Fruit fly (Drosophila melanogaster) whole organism, embryonic: ENCODE measurements around the gene CG15461.
A peak's percentile ranks its signal among the peaks of the same experiment; 100 is the strongest.

ENCODE experiments used
- Aef1 ChIP-seq: fragments of 200-800 bp; sonication (Bioruptor generic); IDR thresholded peaks from 3 replicates; pipeline ENCODE4 v1.3.6; 2022; ENCODE audit warnings: missing biosample characterization, missing genetic modification characterization
- CG10147 ChIP-seq: fragments of 200-800 bp; sonication (Bioruptor generic); optimal IDR thresholded peaks from 2 replicates; lab custom pipeline; 2019; ENCODE audit warnings: missing biosample characterization, mild to moderate bottlenecking, missing genetic modification characterization, moderate library complexity
- CG10959 ChIP-seq: fragments of 200-800 bp; sonication (Bioruptor generic); IDR thresholded peaks from 2 replicates; pipeline ENCODE4 v1.3.6; 2022; ENCODE audit warnings: missing biosample characterization, missing genetic modification characterization
- CG10979 ChIP-seq: fragments of 200-800 bp; sonication (Bioruptor generic); optimal IDR thresholded peaks from 2 replicates; lab custom pipeline; 2018; ENCODE audit warnings: missing biosample characterization, mild to moderate bottlenecking, missing genetic modification characterization, moderate library complexity
- CG11085 ChIP-seq: fragments of 200-800 bp; sonication (Bioruptor generic); IDR thresholded peaks from 2 replicates; pipeline ENCODE4 v1.3.6; 2022; ENCODE audit warnings: missing biosample characterization, missing genetic modification characterization
- CG11398 ChIP-seq: fragments of 200-800 bp; sonication (Bioruptor generic); optimal IDR thresholded peaks from 2 replicates; lab custom pipeline; 2016; ENCODE audit warnings: missing biosample characterization, missing genetic modification characterization
- CG11696 ChIP-seq: fragments of 200-800 bp; sonication (Bioruptor generic); IDR thresholded peaks from 2 replicates; pipeline ENCODE4 v1.3.6; 2022; ENCODE audit warnings: missing biosample characterization, missing genetic modification characterization
- CG14014 ChIP-seq: fragments of 200-800 bp; sonication (Bioruptor generic); IDR thresholded peaks from 2 replicates; pipeline ENCODE4 v1.3.6; 2022; ENCODE audit warnings: missing biosample characterization, missing genetic modification characterization
- CG14050 ChIP-seq: fragments of 200-800 bp; sonication (Bioruptor generic); IDR thresholded peaks from 3 replicates; pipeline ENCODE4 v1.3.6; 2022; ENCODE audit warnings: missing biosample characterization, missing genetic modification characterization
- CG14441 ChIP-seq: fragments of 200-800 bp; sonication (Bioruptor generic); IDR thresholded peaks from 2 replicates; pipeline ENCODE4 v1.3.6; 2022; ENCODE audit warnings: missing biosample characterization, missing genetic modification characterization
- CG1529 ChIP-seq: fragments of 200-800 bp; sonication (Bioruptor generic); optimal IDR thresholded peaks from 3 replicates; lab custom pipeline; 2018; ENCODE audit warnings: missing biosample characterization, missing genetic modification characterization
- CG16815 ChIP-seq: fragments of 200-800 bp; sonication (Bioruptor generic); optimal IDR thresholded peaks from 3 replicates; lab custom pipeline; 2017; ENCODE audit warnings: missing biosample characterization, mild to moderate bottlenecking, missing genetic modification characterization
- CG17186 ChIP-seq: fragments of 200-800 bp; sonication (Bioruptor generic); optimal IDR thresholded peaks from 3 replicates; lab custom pipeline; 2017; ENCODE audit warnings: missing biosample characterization, missing genetic modification reagents, missing genetic modification characterization
- CG18011 ChIP-seq: fragments of 200-800 bp; sonication (Bioruptor generic); optimal IDR thresholded peaks from 2 replicates; lab custom pipeline; 2017; ENCODE audit warnings: missing biosample characterization, missing genetic modification characterization, mild to moderate bottlenecking, moderate library complexity, missing genotype
- CG2116 ChIP-seq: fragments of 200-800 bp; sonication (Bioruptor generic); optimal IDR thresholded peaks from 3 replicates; lab custom pipeline; 2018; ENCODE audit warnings: missing biosample characterization, mild to moderate bottlenecking, missing genetic modification characterization
- CG34376 ChIP-seq: fragments of 200-800 bp; sonication (Bioruptor generic); optimal IDR thresholded peaks from 2 replicates; lab custom pipeline; 2018; ENCODE audit warnings: missing biosample characterization, mild to moderate bottlenecking, missing genetic modification characterization
- CG34422 ChIP-seq: fragments of 200-800 bp; sonication (Bioruptor generic); IDR thresholded peaks from 3 replicates; pipeline ENCODE4 v1.3.6; 2022; ENCODE audit warnings: missing biosample characterization, missing genetic modification characterization
- CG3726 ChIP-seq: fragments of 200-800 bp; sonication (Bioruptor generic); IDR thresholded peaks from 3 replicates; pipeline ENCODE4, ENCODE4 v1.3.6; 2022; ENCODE audit warnings: missing biosample characterization, missing genetic modification characterization
- CG4854 ChIP-seq: fragments of 200-800 bp; sonication (Bioruptor generic); optimal IDR thresholded peaks from 2 replicates; lab custom pipeline; 2016; ENCODE audit warnings: missing biosample characterization, missing genetic modification characterization, inconsistent platforms
- CG6654 ChIP-seq: fragments of 200-800 bp; sonication (Bioruptor generic); optimal IDR thresholded peaks from 2 replicates; lab custom pipeline; 2017; ENCODE audit warnings: missing biosample characterization, mild to moderate bottlenecking, missing genetic modification characterization
- CG6689 ChIP-seq: fragments of 200-800 bp; sonication (Bioruptor generic); IDR thresholded peaks from 2 replicates; pipeline ENCODE4 v1.3.6; 2022; ENCODE audit warnings: missing biosample characterization, missing genetic modification characterization
- CG7357 ChIP-seq: fragments of 200-800 bp; sonication (Bioruptor generic); IDR thresholded peaks from 3 replicates; pipeline ENCODE4 v1.3.6; 2022; ENCODE audit warnings: missing biosample characterization, missing genetic modification characterization
- CG8281 ChIP-seq: fragments of 200-800 bp; sonication (Bioruptor generic); optimal IDR thresholded peaks from 2 replicates; lab custom pipeline; 2018; ENCODE audit warnings: missing biosample characterization, mild to moderate bottlenecking, missing genetic modification characterization, moderate library complexity
- CG8944 ChIP-seq: fragments of 200-800 bp; sonication (Bioruptor generic); optimal IDR thresholded peaks from 3 replicates; lab custom pipeline; 2016; ENCODE audit warnings: missing biosample characterization, missing genetic modification characterization
- Dad ChIP-seq: fragments of 200-800 bp; sonication (Bioruptor generic); optimal IDR thresholded peaks from 3 replicates; lab custom pipeline; 2016; ENCODE audit warnings: missing biosample characterization, missing genetic modification characterization
- Deaf1 ChIP-seq: fragments of 200-800 bp; optimal IDR thresholded peaks from 3 replicates; lab custom pipeline; 2019; ENCODE audit warnings: missing biosample characterization, mild to moderate bottlenecking, missing genetic modification characterization, moderate library complexity
- Doc3 ChIP-seq: fragments of 200-800 bp; sonication (Bioruptor generic); IDR thresholded peaks from 3 replicates; pipeline ENCODE4 v1.3.6; 2022; ENCODE audit warnings: missing biosample characterization, missing genetic modification characterization; ENCODE audit not compliant: partially characterized antibody
- E2f1 ChIP-seq: fragments of 200-800 bp; sonication (Bioruptor generic); IDR thresholded peaks from 2 replicates; pipeline ENCODE4 v1.3.6; 2022; ENCODE audit warnings: missing biosample characterization, missing genetic modification characterization
- HLH3B ChIP-seq: fragments of 200-800 bp; sonication (Bioruptor generic); IDR thresholded peaks from 2 replicates; pipeline ENCODE4 v1.3.6; 2022; ENCODE audit warnings: missing biosample characterization, missing genetic modification characterization
- HLH4C ChIP-seq: fragments of 200-800 bp; sonication (Bioruptor generic); IDR thresholded peaks from 3 replicates; pipeline ENCODE4 v1.3.6; 2022; ENCODE audit warnings: missing biosample characterization, missing genetic modification characterization; ENCODE audit not compliant: partially characterized antibody
- Hmr ChIP-seq: fragments of 200-800 bp; sonication (Bioruptor generic); optimal IDR thresholded peaks from 3 replicates; lab custom pipeline; 2017; ENCODE audit warnings: mild to moderate bottlenecking, missing biosample characterization, missing genetic modification reagents, missing genetic modification characterization
- Hr39 ChIP-seq: fragments of >200 bp; optimal IDR thresholded peaks from 2 replicates; lab custom pipeline; 2017
- Jarid2 ChIP-seq: fragments of 200-800 bp; sonication (Bioruptor generic); optimal IDR thresholded peaks from 3 replicates; lab custom pipeline; 2017; ENCODE audit warnings: mild to moderate bottlenecking, missing biosample characterization, missing genetic modification reagents, missing genetic modification characterization
- Neu2 ChIP-seq: fragments of 200-800 bp; sonication (Bioruptor generic); optimal IDR thresholded peaks from 3 replicates; lab custom pipeline; 2016; ENCODE audit warnings: missing biosample characterization, missing genetic modification characterization, borderline replicate concordance
- bowl ChIP-seq: fragments of 200-800 bp; sonication (Bioruptor generic); IDR thresholded peaks from 2 replicates; pipeline ENCODE4 v1.3.6; 2022; ENCODE audit warnings: missing biosample characterization, missing genetic modification characterization
- cas ChIP-seq: fragments of 200-800 bp; sonication (Bioruptor generic); IDR thresholded peaks from 2 replicates; pipeline ENCODE4 v1.3.6; 2022; ENCODE audit warnings: missing biosample characterization, missing genetic modification characterization
- chinmo ChIP-seq: fragments of 200-800 bp; sonication (Bioruptor generic); IDR thresholded peaks from 4 replicates; pipeline ENCODE4 v1.3.6; 2022; ENCODE audit warnings: missing biosample characterization, missing genetic modification characterization; ENCODE audit not compliant: partially characterized antibody
- ci ChIP-seq: fragments of 200-800 bp; sonication (Bioruptor generic); IDR thresholded peaks from 3 replicates; pipeline ENCODE4 v1.3.6; 2022; ENCODE audit warnings: missing biosample characterization, missing genetic modification characterization
- corto ChIP-seq: fragments of 200-800 bp; sonication (Bioruptor generic); optimal IDR thresholded peaks from 2 replicates; lab custom pipeline; 2016; ENCODE audit warnings: missing biosample characterization, mild to moderate bottlenecking, missing genetic modification characterization, moderate library complexity
- danr ChIP-seq: fragments of 200-800 bp; sonication (Bioruptor generic); IDR thresholded peaks from 2 replicates; pipeline ENCODE4 v1.3.6; 2022; ENCODE audit warnings: missing biosample characterization, missing genetic modification characterization
- fd96Cb ChIP-seq: fragments of 200-800 bp; sonication (Bioruptor generic); optimal IDR thresholded peaks from 2 replicates; lab custom pipeline; 2018; ENCODE audit warnings: missing biosample characterization, mild to moderate bottlenecking, missing genetic modification characterization, moderate library complexity
- jing ChIP-seq: fragments of 200-800 bp; sonication (Bioruptor generic); optimal IDR thresholded peaks from 2 replicates; lab custom pipeline; 2018; ENCODE audit warnings: missing biosample characterization, mild to moderate bottlenecking, missing genetic modification characterization
- ken ChIP-seq: fragments of 200-800 bp; sonication (Bioruptor generic); IDR thresholded peaks from 3 replicates; pipeline ENCODE4 v1.3.6; 2022; ENCODE audit warnings: missing biosample characterization, missing genetic modification characterization
- knrl ChIP-seq: fragments of 200-800 bp; sonication (Bioruptor generic); IDR thresholded peaks from 3 replicates; pipeline ENCODE4 v1.3.6; 2022; ENCODE audit warnings: missing biosample characterization, missing genetic modification characterization; ENCODE audit not compliant: partially characterized antibody
- lola ChIP-seq, 3 experiments: fragments of >200 bp in 2 of 3; fragments of 200-800 bp in 1 of 3; sonication (Bioruptor generic) in 1 of 3; optimal IDR thresholded peaks; 2 replicates each; lab custom pipeline; 2017 to 2019; ENCODE audit warnings: missing biosample characterization in 3 of 3, missing genetic modification characterization in 3 of 3, mild to moderate bottlenecking in 1 of 3, moderate library complexity in 1 of 3
- luna ChIP-seq: fragments of 200-800 bp; sonication (Bioruptor generic); optimal IDR thresholded peaks from 2 replicates; lab custom pipeline; 2016; ENCODE audit warnings: missing biosample characterization, missing genetic modification characterization
- pfk ChIP-seq: fragments of 200-800 bp; sonication (Bioruptor generic); optimal IDR thresholded peaks from 2 replicates; lab custom pipeline; 2018; ENCODE audit warnings: missing biosample characterization, mild to moderate bottlenecking, missing genetic modification characterization, moderate library complexity
- sens-2 ChIP-seq: fragments of 200-800 bp; sonication (Bioruptor generic); IDR thresholded peaks from 2 replicates; pipeline ENCODE4 v1.3.6; 2022; ENCODE audit warnings: missing biosample characterization, missing genetic modification characterization
- seq ChIP-seq: fragments of 200-800 bp; sonication (Bioruptor generic); IDR thresholded peaks from 2 replicates; pipeline ENCODE4 v1.3.6; 2022; ENCODE audit warnings: missing biosample characterization, missing genetic modification characterization
- wdn ChIP-seq: fragments of 200-800 bp; sonication (Bioruptor generic); IDR thresholded peaks from 2 replicates; pipeline ENCODE4 v1.3.6; 2022; ENCODE audit warnings: missing biosample characterization, missing genetic modification characterization
- wor ChIP-seq: fragments of 200-800 bp; sonication (Bioruptor generic); IDR thresholded peaks from 2 replicates; pipeline ENCODE4 v1.3.6; 2022; ENCODE audit warnings: missing biosample characterization, missing genetic modification characterization

Gene CG15461

DNA sequence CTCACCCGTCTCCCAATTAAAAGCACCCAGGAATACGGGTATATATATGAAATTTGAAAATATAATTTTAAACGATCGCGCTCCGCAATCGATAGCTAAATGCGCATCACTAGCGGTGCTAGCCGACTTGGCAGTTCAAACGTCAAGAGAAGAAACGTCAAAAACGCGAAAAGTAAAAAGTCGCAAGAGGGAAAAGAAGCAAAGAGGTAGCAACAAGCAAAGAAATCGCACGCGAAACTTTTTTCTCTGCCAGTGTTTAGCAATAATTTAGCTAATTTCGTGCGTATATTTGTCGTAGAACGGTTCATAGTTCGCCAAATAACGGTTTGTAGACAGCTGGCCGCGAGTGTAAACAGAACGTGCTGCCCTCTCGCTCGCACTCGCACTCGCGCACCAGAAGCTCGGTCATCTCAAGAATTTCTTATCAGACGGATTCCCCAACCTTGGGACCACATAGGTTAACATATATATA, 25.4 kb downstream of the CG15461 start, which contains the start of gene CG1812 (continued):
- peak; percentile 73; the same call in 2 of the 3 replicates for TF ChIP-seq CG34422
- TF ChIP-seq HLH4C (GFP tag; lab: Robert Waterston, UW) = no peak
- TF ChIP-seq CG8281 (tag; lab: Kevin White, UChicago) = no peak
- TF ChIP-seq Deaf1 (tag; lab: Kevin White, UChicago) = no peak
- no peak for TF ChIP-seq CG10959 (GFP tag; lab: Robert Waterston, UW)
- no peak for TF ChIP-seq chinmo
- peak; percentile 22 for TF ChIP-seq CG18011 (GFP tag; lab: Kevin White, UChicago)
- no peak for TF ChIP-seq CG3726 (GFP tag; lab: Robert Waterston, UW)
- no peak; the same call in 2 of the 3 replicates for TF ChIP-seq CG14050 (GFP tag; lab: Robert Waterston, UW)
- TF ChIP-seq CG1529 (GFP tag; lab: Kevin White, UChicago) = no peak
- TF ChIP-seq CG2116 (GFP tag; lab: Kevin White, UChicago) = peak; percentile 13
- TF ChIP-seq CG6654 = no peak
- TF ChIP-seq wdn (GFP tag; lab: Robert Waterston, UW) = no peak
- peak; percentile 60; the same call in 2 of the 3 replicates for TF ChIP-seq ci (GFP tag; lab: Robert Waterston, UW)
- no peak for TF ChIP-seq CG17186 (GFP tag; lab: Kevin White, UChicago)
- no peak for TF ChIP-seq jing (GFP tag; lab: Kevin White, UChicago)
- TF ChIP-seq HLH3B (GFP tag; lab: Robert Waterston, UW) = peak; percentile 44
- peak; percentile 50 for TF ChIP-seq CG6689 (GFP tag; lab: Robert Waterston, UW)
- no peak for TF ChIP-seq danr (GFP tag; lab: Robert Waterston, UW)
- no peak for TF ChIP-seq Dad (GFP tag; lab: Kevin White, UChicago)
- TF ChIP-seq knrl (GFP tag; lab: Robert Waterston, UW) = no peak
- peak in 1 of 3 experiments; percentile 22 for TF ChIP-seq lola (GFP tag; optimal IDR thresholded peaks at IDR 0.05; lab: Kevin White, UChicago)
- peak; percentile 17 for TF ChIP-seq fd96Cb (tag; lab: Kevin White, UChicago)
- TF ChIP-seq CG11696 (GFP tag; lab: Robert Waterston, UW) = peak; percentile 98
- no peak for TF ChIP-seq Neu2
- TF ChIP-seq pfk (GFP tag; lab: Kevin White, UChicago) = no peak
- TF ChIP-seq luna (GFP tag; lab: Kevin White, UChicago) = no peak
- TF ChIP-seq CG7357 (GFP tag; lab: Robert Waterston, UW) = no peak
- TF ChIP-seq CG34376 = peak; percentile 36
- no peak for TF ChIP-seq wor (GFP tag; lab: Robert Waterston, UW)
- peak; percentile 26; the same call in 1 of the 3 replicates for TF ChIP-seq Aef1 (GFP tag; lab: Robert Waterston, UW)
- TF ChIP-seq Jarid2 = no peak
- TF ChIP-seq sens-2 = 0 out of 2 replicates have a peak, but pooled peaks have one; percentile 16
- TF ChIP-seq ken = peak; percentile 55; the same call in 1 of the 3 replicates
- TF ChIP-seq CG11398 (GFP tag; lab: Kevin White, UChicago) = no peak
- no peak for TF ChIP-seq cas
- 0 out of 2 replicates have a peak, but pooled peaks have one; percentile 49 for TF ChIP-seq E2f1 (GFP tag; lab: Robert Waterston, UW)
- peak; percentile 49 for TF ChIP-seq Hmr (GFP tag; lab: Kevin White, UChicago)
- TF ChIP-seq CG11085 (GFP tag; lab: Robert Waterston, UW) = no peak
- TF ChIP-seq CG16815 = no peak
- no peak for TF ChIP-seq CG4854 (GFP tag; lab: Kevin White, UChicago)
- TF ChIP-seq CG14441 = peak; percentile 60
- peak; percentile 26 for TF ChIP-seq CG8944 (GFP tag; lab: Kevin White, UChicago)
- TF ChIP-seq seq (GFP tag; lab: Robert Waterston, UW) = peak; percentile 50; the same call in 1 of the 2 replicates
- no peak for TF ChIP-seq Hr39 (lab: Kevin White, UChicago)
- TF ChIP-seq bowl (GFP tag; lab: Robert Waterston, UW) = no peak
- TF ChIP-seq CG14014 (GFP tag; lab: Robert Waterston, UW) = peak; percentile 50; the same call in 1 of the 2 replicates
- TF ChIP-seq Doc3 (GFP tag; lab: Robert Waterston, UW) = no peak
- TF ChIP-seq CG10979 (tag; lab: Kevin White, UChicago) = peak; percentile 18
- TF ChIP-seq corto (GFP tag; lab: Kevin White, UChicago) = no peak
- TF ChIP-seq CG10147 (GFP tag; lab: Kevin White, UChicago) = no peak
